Fruit fly (Drosophila melanogaster) whole organism, prepupa: Measurements from ENCODE around the gene CG14194.
A peak's percentile ranks its signal among the peaks of the same experiment; 100 is the strongest.

Experiments
- CG4318 ChIP-seq: fragments of 200-800 bp; sonication (Bioruptor generic); optimal IDR thresholded peaks from 3 replicates; lab custom pipeline; 2017; ENCODE audit warnings: missing biosample characterization, mild to moderate bottlenecking, missing genetic modification characterization
- CG6808 ChIP-seq: fragments of 200-800 bp; sonication (Bioruptor generic); optimal IDR thresholded peaks from 3 replicates; lab custom pipeline; 2017; ENCODE audit warnings: missing biosample characterization, missing genetic modification characterization, mild to moderate bottlenecking, moderate library complexity, missing genetic modification reagents
- CG7368 ChIP-seq: fragments of 200-800 bp; sonication (Bioruptor generic); optimal IDR thresholded peaks from 3 replicates; lab custom pipeline; 2016; ENCODE audit warnings: missing biosample characterization, missing genetic modification characterization
- Gug ChIP-seq: fragments of 200-800 bp; sonication (Bioruptor generic); IDR thresholded peaks from 2 replicates; pipeline ENCODE4 v1.3.6; 2022; ENCODE audit warnings: missing biosample characterization, missing genetic modification characterization
- Sox102F ChIP-seq: fragments of 200-800 bp; sonication (Bioruptor generic); optimal IDR thresholded peaks from 2 replicates; lab custom pipeline; 2016; ENCODE audit warnings: missing biosample characterization, mild to moderate bottlenecking, missing genetic modification characterization
- Sox15 ChIP-seq: fragments of 200-800 bp; sonication (Bioruptor generic); optimal IDR thresholded peaks from 3 replicates; lab custom pipeline; 2016; ENCODE audit warnings: missing biosample characterization, missing genetic modification characterization
- fkh ChIP-seq: fragments of 200-800 bp; sonication (Bioruptor generic); optimal IDR thresholded peaks from 3 replicates; lab custom pipeline; 2017; ENCODE audit warnings: missing biosample characterization, mild to moderate bottlenecking, missing genetic modification characterization, moderate library complexity
- ss ChIP-seq, 2 experiments: fragments of 200-800 bp; sonication (Bioruptor generic); optimal IDR thresholded peaks; 2 replicates in 1 of 2; 3 replicates in 1 of 2; lab custom pipeline; 2017 to 2018; ENCODE audit warnings: mild to moderate bottlenecking in 2 of 2, missing biosample characterization in 2 of 2, missing genetic modification characterization in 2 of 2, moderate library complexity in 1 of 2

DNA sequence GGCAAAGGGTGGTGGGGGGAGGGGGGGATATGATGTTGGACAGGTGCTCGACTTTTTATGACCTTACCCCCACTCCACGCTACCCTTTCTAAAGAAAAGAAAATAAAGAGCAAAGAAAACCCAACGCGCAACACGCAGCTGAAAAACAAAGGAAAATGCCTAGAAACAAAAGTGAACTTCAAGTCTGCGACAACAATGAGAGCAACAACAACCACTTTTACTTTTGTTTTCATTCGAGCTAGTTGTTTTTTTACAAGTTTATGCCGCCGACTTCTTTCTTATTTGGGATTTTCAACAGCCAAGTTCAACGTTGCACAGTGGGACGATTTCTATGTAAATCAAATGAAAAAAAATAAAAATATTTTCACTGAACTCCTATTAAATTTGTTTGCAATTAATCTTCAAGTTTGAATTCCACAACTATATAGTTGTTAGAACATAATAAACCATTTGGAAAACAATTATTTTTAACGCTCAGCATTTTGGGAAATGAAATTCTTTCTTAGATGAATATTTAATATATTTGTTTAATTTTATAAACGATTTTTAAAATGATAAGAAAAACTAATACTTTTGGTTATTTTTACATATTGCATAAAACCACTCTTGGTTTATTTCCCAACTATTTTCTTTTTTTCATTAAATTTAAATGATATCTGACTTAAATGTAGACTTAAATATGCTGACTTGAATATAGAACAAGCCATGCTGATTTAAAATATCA, 31.4 kb downstream of the CG14194 start:
- peak; percentile 74 for TF ChIP-seq CG6808 (GFP tag; lab: Kevin White, UChicago)
- no peak for TF ChIP-seq fkh (GFP tag; lab: Kevin White, UChicago)
- no peak for TF ChIP-seq Sox102F
- TF ChIP-seq CG7368 = no peak
- peak in 1 of 2 experiments; percentile 70 for TF ChIP-seq ss (GFP tag; optimal IDR thresholded peaks at IDR 0.05; lab: Kevin White, UChicago)
- no peak for TF ChIP-seq Gug
- TF ChIP-seq CG4318 (GFP tag; lab: Kevin White, UChicago) = peak; percentile 75
- no peak for TF ChIP-seq Sox15 (GFP tag; lab: Kevin White, UChicago)
